Fruit fly (Drosophila melanogaster) whole organism: ENCODE data around the gene alphaKap4.

Source experiments
- CG8478 ChIP-seq: fragments of >200 bp; optimal IDR thresholded peaks from 2 replicates; lab custom pipeline; 2018; ENCODE audit warnings: inconsistent platforms
- EcR ChIP-seq, 2 experiments: fragments of >200 bp; optimal IDR thresholded peaks; 2 replicates each; lab custom pipeline; 2017; ENCODE audit warnings: missing biosample characterization in 2 of 2, missing genetic modification characterization in 2 of 2, missing genetic modification reagents in 2 of 2

DNA sequence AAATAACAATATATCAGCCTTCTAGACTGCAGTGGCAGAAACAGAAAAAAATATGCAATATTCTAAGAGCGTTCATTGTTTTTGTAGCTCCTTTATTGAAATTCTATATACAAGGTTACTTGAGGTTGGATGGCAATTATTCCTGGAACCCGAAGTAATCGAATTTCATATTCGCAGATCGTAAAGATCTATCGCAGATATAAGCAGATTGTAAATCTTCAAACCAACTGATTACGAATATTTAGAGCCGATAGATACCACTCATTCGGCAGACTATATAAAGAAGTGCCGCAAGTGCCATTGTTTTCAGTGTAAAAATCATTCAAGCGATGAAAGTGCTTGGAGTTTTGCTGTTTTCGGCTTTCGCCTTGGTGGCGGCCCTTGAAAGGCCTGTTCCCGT, 41.2 kb upstream of the alphaKap4 start, which contains the start of gene Jon65Aii:
- TF ChIP-seq CG8478 (lab: Kevin White, UChicago) (no peak), EcR (GFP tag; optimal IDR thresholded peaks at IDR 0.05; lab: Kevin White, UChicago) (no peak)
